Fruit fly (Drosophila melanogaster) whole organism, embryonic: ENCODE results near the gene CG31636.

ENCODE experiments used
- Abd-B ChIP-seq: fragments of 200-800 bp; sonication (Bioruptor generic); optimal IDR thresholded peaks from 2 replicates; lab custom pipeline; 2018; ENCODE audit warnings: missing biosample characterization, mild to moderate bottlenecking, missing genetic modification characterization, moderate library complexity
- CG10209 ChIP-seq: fragments of 200-800 bp; sonication (Bioruptor generic); optimal IDR thresholded peaks from 3 replicates; lab custom pipeline; 2017; ENCODE audit warnings: missing biosample characterization, mild to moderate bottlenecking, missing genetic modification characterization, missing genetic modification reagents
- CG10959 ChIP-seq: fragments of 200-800 bp; sonication (Bioruptor generic); IDR thresholded peaks from 2 replicates; pipeline ENCODE4 v1.3.6; 2022; ENCODE audit warnings: missing biosample characterization, missing genetic modification characterization
- CG12219 ChIP-seq: fragments of 200-800 bp; sonication (Bioruptor generic); optimal IDR thresholded peaks from 3 replicates; lab custom pipeline; 2018; ENCODE audit warnings: missing biosample characterization, mild to moderate bottlenecking, missing genetic modification characterization
- CG15011 ChIP-seq: fragments of 200-800 bp; sonication (Bioruptor generic); optimal IDR thresholded peaks from 3 replicates; lab custom pipeline; 2018; ENCODE audit warnings: missing biosample characterization, mild to moderate bottlenecking, missing genetic modification characterization
- CG15269 ChIP-seq: fragments of 200-800 bp; sonication (Bioruptor generic); optimal IDR thresholded peaks from 2 replicates; lab custom pipeline; 2018; ENCODE audit warnings: missing biosample characterization, mild to moderate bottlenecking, missing genetic modification characterization, moderate library complexity
- CG17328 ChIP-seq: fragments of 200-800 bp; sonication (Bioruptor generic); IDR thresholded peaks from 2 replicates; pipeline ENCODE4 v1.3.6; 2022; ENCODE audit warnings: missing biosample characterization, missing genetic modification characterization
- CG17359 ChIP-seq: fragments of 200-800 bp; sonication (Bioruptor generic); optimal IDR thresholded peaks from 3 replicates; lab custom pipeline; 2018; ENCODE audit warnings: missing biosample characterization, mild to moderate bottlenecking, missing genetic modification characterization, moderate library complexity
- CG1792 ChIP-seq: fragments of 200-800 bp; sonication (Bioruptor generic); optimal IDR thresholded peaks from 2 replicates; lab custom pipeline; 2016; ENCODE audit warnings: missing biosample characterization, missing genetic modification characterization
- CG18011 ChIP-seq: fragments of 200-800 bp; sonication (Bioruptor generic); optimal IDR thresholded peaks from 2 replicates; lab custom pipeline; 2017; ENCODE audit warnings: missing biosample characterization, missing genetic modification characterization, mild to moderate bottlenecking, moderate library complexity, missing genotype
- CG2120 ChIP-seq: fragments of 200-800 bp; sonication (Bioruptor generic); optimal IDR thresholded peaks from 3 replicates; lab custom pipeline; 2016; ENCODE audit warnings: missing biosample characterization, missing genetic modification characterization
- CG33213 ChIP-seq: fragments of 200-800 bp; sonication (Bioruptor generic); optimal IDR thresholded peaks from 3 replicates; lab custom pipeline; 2016; ENCODE audit warnings: missing biosample characterization, missing genetic modification characterization
- CG33557 ChIP-seq: fragments of 200-800 bp; sonication (Bioruptor generic); optimal IDR thresholded peaks from 2 replicates; lab custom pipeline; 2019; ENCODE audit warnings: missing biosample characterization, mild to moderate bottlenecking, missing genetic modification characterization, moderate library complexity
- CG3847 ChIP-seq: fragments of 200-800 bp; sonication (Bioruptor generic); IDR thresholded peaks from 2 replicates; pipeline ENCODE4 v1.3.6; 2022; ENCODE audit warnings: missing biosample characterization, missing genetic modification characterization
- CG5953 ChIP-seq: fragments of 200-800 bp; sonication (Bioruptor generic); IDR thresholded peaks from 2 replicates; pipeline ENCODE4 v1.3.6; 2022; ENCODE audit warnings: missing biosample characterization, missing genetic modification characterization
- CG8359 ChIP-seq: fragments of 200-800 bp; sonication (Bioruptor generic); optimal IDR thresholded peaks from 2 replicates; lab custom pipeline; 2017; ENCODE audit warnings: missing biosample characterization, mild to moderate bottlenecking, missing genetic modification characterization, borderline replicate concordance
- D19A ChIP-seq: fragments of 200-800 bp; optimal IDR thresholded peaks from 3 replicates; lab custom pipeline; 2019; ENCODE audit warnings: missing biosample characterization, mild to moderate bottlenecking, missing genetic modification characterization, moderate library complexity
- Dbx ChIP-seq: fragments of 200-800 bp; sonication (Bioruptor generic); IDR thresholded peaks from 3 replicates; pipeline ENCODE4 v1.3.6; 2022; ENCODE audit warnings: missing biosample characterization, missing genetic modification characterization
- Deaf1 ChIP-seq: fragments of 200-800 bp; optimal IDR thresholded peaks from 3 replicates; lab custom pipeline; 2019; ENCODE audit warnings: missing biosample characterization, mild to moderate bottlenecking, missing genetic modification characterization, moderate library complexity
- Doc3 ChIP-seq: fragments of 200-800 bp; sonication (Bioruptor generic); IDR thresholded peaks from 3 replicates; pipeline ENCODE4 v1.3.6; 2022; ENCODE audit warnings: missing biosample characterization, missing genetic modification characterization; ENCODE audit not compliant: partially characterized antibody
- Hr3 ChIP-seq: fragments of 200-800 bp; sonication (Bioruptor generic); optimal IDR thresholded peaks from 3 replicates; lab custom pipeline; 2016; ENCODE audit warnings: missing biosample characterization, missing genetic modification characterization
- Kr ChIP-seq: fragments of 200-800 bp; sonication (Bioruptor generic); optimal IDR thresholded peaks from 2 replicates; lab custom pipeline; 2017; ENCODE audit warnings: missing biosample characterization, mild to moderate bottlenecking, missing genetic modification characterization
- Max ChIP-seq: fragments of 200-800 bp; sonication (Bioruptor generic); optimal IDR thresholded peaks from 2 replicates; lab custom pipeline; 2016; ENCODE audit warnings: missing biosample characterization, mild to moderate bottlenecking, missing genetic modification characterization
- NC2β ChIP-seq: fragments of 200-800 bp; sonication (Bioruptor generic); optimal IDR thresholded peaks from 2 replicates; lab custom pipeline; 2016; ENCODE audit warnings: missing biosample characterization, missing genetic modification characterization
- Nf-YC ChIP-seq: fragments of 200-800 bp; optimal IDR thresholded peaks from 3 replicates; lab custom pipeline; 2019; ENCODE audit warnings: missing biosample characterization, mild to moderate bottlenecking, missing genetic modification characterization, moderate library complexity
- Ptx1 ChIP-seq: fragments of 200-800 bp; sonication (Bioruptor generic); IDR thresholded peaks from 2 replicates; pipeline ENCODE4 v1.3.6; 2022; ENCODE audit warnings: missing biosample characterization, missing genetic modification characterization
- Sox100B ChIP-seq: fragments of 200-800 bp; sonication (Bioruptor generic); optimal IDR thresholded peaks from 3 replicates; lab custom pipeline; 2018; ENCODE audit warnings: missing biosample characterization, mild to moderate bottlenecking, missing genetic modification characterization
- Sry-β ChIP-seq: fragments of 200-800 bp; sonication (Bioruptor generic); optimal IDR thresholded peaks from 2 replicates; lab custom pipeline; 2018; ENCODE audit warnings: missing biosample characterization, mild to moderate bottlenecking, missing genetic modification characterization, moderate library complexity
- az2 ChIP-seq: fragments of 200-800 bp; sonication (Bioruptor generic); optimal IDR thresholded peaks from 3 replicates; lab custom pipeline; 2016; ENCODE audit warnings: missing biosample characterization, missing genetic modification characterization
- bcd ChIP-seq: fragments of 200-800 bp; sonication (Bioruptor generic); optimal IDR thresholded peaks from 2 replicates; lab custom pipeline; 2017; ENCODE audit warnings: missing biosample characterization, mild to moderate bottlenecking, missing genetic modification characterization
- fd96Cb ChIP-seq: fragments of 200-800 bp; sonication (Bioruptor generic); optimal IDR thresholded peaks from 2 replicates; lab custom pipeline; 2018; ENCODE audit warnings: missing biosample characterization, mild to moderate bottlenecking, missing genetic modification characterization, moderate library complexity
- ham ChIP-seq: fragments of 200-800 bp; sonication (Bioruptor generic); IDR thresholded peaks from 2 replicates; pipeline ENCODE4 v1.3.6; 2022; ENCODE audit warnings: missing biosample characterization, missing genetic modification characterization
- her ChIP-seq: fragments of 200-800 bp; sonication (Bioruptor generic); optimal IDR thresholded peaks from 2 replicates; lab custom pipeline; 2016; ENCODE audit warnings: missing biosample characterization, missing genetic modification characterization
- hth ChIP-seq: fragments of >200 bp; optimal IDR thresholded peaks from 2 replicates; lab custom pipeline; 2017; ENCODE audit warnings: inconsistent platforms
- kni ChIP-seq: fragments of 200-800 bp; sonication (Bioruptor generic); optimal IDR thresholded peaks from 3 replicates; lab custom pipeline; 2017; ENCODE audit warnings: mild to moderate bottlenecking, missing biosample characterization, missing genetic modification reagents, missing genetic modification characterization
- lov ChIP-seq, 2 experiments: fragments of 200-800 bp in 1 of 2; fragments of >200 bp in 1 of 2; sonication (Bioruptor generic) in 1 of 2; IDR thresholded peaks in 1 of 2; optimal IDR thresholded peaks in 1 of 2; 2 replicates in 1 of 2; 3 replicates in 1 of 2; pipeline versions ENCODE4 v1.3.6 to Lab custom; 2017 to 2022; ENCODE audit warnings: missing biosample characterization in 1 of 2, missing genetic modification characterization in 1 of 2
- mam ChIP-seq: fragments of 200-800 bp; sonication (Bioruptor generic); optimal IDR thresholded peaks from 3 replicates; lab custom pipeline; 2016; ENCODE audit warnings: missing biosample characterization, missing genetic modification characterization
- oc ChIP-seq: fragments of 200-800 bp; sonication (Bioruptor generic); optimal IDR thresholded peaks from 2 replicates; lab custom pipeline; 2018; ENCODE audit warnings: missing biosample characterization, mild to moderate bottlenecking, missing genetic modification characterization, moderate library complexity
- pan ChIP-seq, 4 experiments: fragments of >200 bp in 3 of 4; fragments of 200-800 bp in 1 of 4; sonication (Bioruptor generic) in 1 of 4; optimal IDR thresholded peaks in 3 of 4; IDR thresholded peaks in 1 of 4; 2 replicates each; pipeline versions ENCODE4 v1.3.6 to Lab custom; 2017 to 2022; ENCODE audit warnings: missing biosample characterization in 2 of 4, missing genetic modification characterization in 2 of 4, mixed read lengths in 1 of 4
- pfk ChIP-seq: fragments of 200-800 bp; sonication (Bioruptor generic); optimal IDR thresholded peaks from 2 replicates; lab custom pipeline; 2018; ENCODE audit warnings: missing biosample characterization, mild to moderate bottlenecking, missing genetic modification characterization, moderate library complexity
- psq ChIP-seq: fragments of 200-800 bp; sonication (Bioruptor generic); optimal IDR thresholded peaks from 2 replicates; lab custom pipeline; 2017; ENCODE audit warnings: missing biosample characterization, missing genetic modification characterization
- sd ChIP-seq: fragments of 200-800 bp; sonication (Bioruptor generic); optimal IDR thresholded peaks from 3 replicates; lab custom pipeline; 2018; ENCODE audit warnings: missing biosample characterization, mild to moderate bottlenecking, missing genetic modification characterization, moderate library complexity
- seq ChIP-seq: fragments of 200-800 bp; sonication (Bioruptor generic); IDR thresholded peaks from 2 replicates; pipeline ENCODE4 v1.3.6; 2022; ENCODE audit warnings: missing biosample characterization, missing genetic modification characterization
- sug ChIP-seq: fragments of 200-800 bp; optimal IDR thresholded peaks from 2 replicates; lab custom pipeline; 2019; ENCODE audit warnings: missing biosample characterization, mild to moderate bottlenecking, missing genetic modification characterization, moderate library complexity
- tio ChIP-seq: fragments of 200-800 bp; sonication (Bioruptor generic); optimal IDR thresholded peaks from 2 replicates; lab custom pipeline; 2017; ENCODE audit warnings: missing biosample characterization, missing genetic modification characterization, inconsistent platforms
- trem ChIP-seq: fragments of 200-800 bp; optimal IDR thresholded peaks from 3 replicates; lab custom pipeline; 2019; ENCODE audit warnings: missing biosample characterization, mild to moderate bottlenecking, missing genetic modification characterization, moderate library complexity
- unpg ChIP-seq: fragments of 200-800 bp; sonication (Bioruptor generic); optimal IDR thresholded peaks from 3 replicates; lab custom pipeline; 2018; ENCODE audit warnings: missing biosample characterization, mild to moderate bottlenecking, missing genetic modification characterization, moderate library complexity
- wdn ChIP-seq: fragments of 200-800 bp; sonication (Bioruptor generic); IDR thresholded peaks from 2 replicates; pipeline ENCODE4 v1.3.6; 2022; ENCODE audit warnings: missing biosample characterization, missing genetic modification characterization
- zf30C ChIP-seq: fragments of 200-800 bp; sonication (Bioruptor generic); optimal IDR thresholded peaks from 3 replicates; lab custom pipeline; 2018; ENCODE audit warnings: missing biosample characterization, mild to moderate bottlenecking, missing genetic modification characterization

The CG31636 gene

DNA sequence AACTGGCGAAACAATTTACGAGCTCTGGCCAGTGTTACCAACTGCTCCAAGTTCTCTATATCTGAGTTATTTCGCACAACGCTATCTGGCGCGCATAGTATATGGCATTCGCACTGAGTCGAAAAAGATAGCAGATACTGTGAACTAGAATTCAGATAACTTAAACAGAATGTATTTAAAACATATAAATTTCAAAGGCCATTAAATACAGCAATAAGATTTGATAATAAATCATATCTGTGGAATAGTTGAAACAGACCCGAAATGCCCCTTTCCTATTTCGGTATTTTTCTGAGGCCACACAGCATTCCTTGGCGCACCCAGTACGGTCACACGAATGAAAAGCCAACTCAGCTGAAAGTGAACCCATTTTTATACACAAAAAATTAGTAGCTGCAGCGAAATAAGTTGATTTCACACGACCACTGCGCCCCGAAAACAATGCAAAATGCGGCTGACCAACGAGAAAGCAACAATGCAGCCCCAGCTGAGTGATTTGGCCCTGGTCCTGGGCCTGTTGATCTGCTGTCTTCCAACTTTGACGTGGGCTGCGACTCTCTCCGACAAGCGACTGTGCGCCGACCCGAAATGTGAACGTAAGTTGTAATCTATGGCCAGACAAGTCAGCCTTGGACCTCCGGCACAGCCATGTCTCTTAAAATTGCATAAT lies 8.7 kb downstream of the CG31636 start, which contains the start of the genes CG31635 and Tango1 (continued):
- TF ChIP-seq CG12219 (GFP tag; lab: Kevin White, UChicago) (no peak), Nf-YC (tag; lab: Kevin White, UChicago) (no peak), CG10959 (no peak), ham (GFP tag; lab: Robert Waterston, UW) (no peak), CG33213 (GFP tag; lab: Kevin White, UChicago) (peak; percentile 31), sd (tag; lab: Kevin White, UChicago) (peak; percentile 89), Abd-B (GFP tag; lab: Kevin White, UChicago) (peak; percentile 75), CG17359 (tag; lab: Kevin White, UChicago) (no peak), pfk (GFP tag; lab: Kevin White, UChicago) (no peak), fd96Cb (no peak), Dbx (GFP tag; lab: Robert Waterston, UW) (0 out of 3 replicates have a peak, but pooled peaks have one; percentile 52), tio (GFP tag; lab: Kevin White, UChicago) (no peak), oc (no peak), Sox100B (GFP tag; lab: Kevin White, UChicago) (no peak), Max (GFP tag; lab: Kevin White, UChicago) (peak; percentile 57), Deaf1 (tag; lab: Kevin White, UChicago) (peak; percentile 72), CG1792 (no peak), CG15011 (GFP tag; lab: Kevin White, UChicago) (no peak), CG2120 (GFP tag; lab: Kevin White, UChicago) (peak; percentile 39), mam (peak; percentile 29), pan (optimal IDR thresholded peaks at IDR 0.05; lab: Kevin White, UChicago) (no peak), pan (GFP tag; optimal IDR thresholded peaks at IDR 0.05 in 1 of 2, IDR thresholded peaks at IDR 0.05 in 1 of 2) (peak in 1 of 2 experiments; percentile 12), hth (lab: Kevin White, UChicago) (no peak), NC2β (GFP tag; lab: Kevin White, UChicago) (no peak), seq (GFP tag; lab: Robert Waterston, UW) (no peak), lov (optimal IDR thresholded peaks at IDR 0.05; lab: Kevin White, UChicago) (no peak), lov (GFP tag; IDR thresholded peaks at IDR 0.05; lab: Robert Waterston, UW) (no peak), Hr3 (peak; percentile 25), D19A (no peak), CG5953 (GFP tag; lab: Robert Waterston, UW) (no peak), CG10209 (GFP tag; lab: Kevin White, UChicago) (peak; percentile 7), CG15269 (tag; lab: Kevin White, UChicago) (no peak), sug (peak; percentile 27), bcd (no peak), CG33557 (GFP tag; lab: Kevin White, UChicago) (no peak), unpg (GFP tag; lab: Kevin White, UChicago) (no peak), zf30C (GFP tag; lab: Kevin White, UChicago) (no peak), CG8359 (GFP tag; lab: Kevin White, UChicago) (no peak), Doc3 (GFP tag; lab: Robert Waterston, UW) (no peak), CG18011 (GFP tag; lab: Kevin White, UChicago) (no peak), Sry-β (GFP tag; lab: Kevin White, UChicago) (no peak), psq (no peak), her (GFP tag; lab: Kevin White, UChicago) (no peak), CG17328 (GFP tag; lab: Robert Waterston, UW) (no peak), CG3847 (GFP tag; lab: Robert Waterston, UW) (peak; percentile 32; the same call in 1 of the 2 replicates), Ptx1 (GFP tag; lab: Robert Waterston, UW) (peak; percentile 46; the same call in 1 of the 2 replicates), trem (tag; lab: Kevin White, UChicago) (peak; percentile 76), Kr (GFP tag; lab: Kevin White, UChicago) (no peak), kni (GFP tag; lab: Kevin White, UChicago) (no peak), wdn (GFP tag; lab: Robert Waterston, UW) (no peak), az2 (GFP tag; lab: Kevin White, UChicago) (no peak)
